Worm (Caenorhabditis elegans) whole organism, early embryonic: Measurements from ENCODE around the gene cyp-25A3.
"Not testable (repeated sequence)": the region's sequence is repeated elsewhere in the genome, so short reads cannot be mapped to it uniquely, and the experiment has no call there.

ENCODE experiments used
- B0310.2 ChIP-seq: sonication (generic microtip); optimal IDR thresholded peaks from 2 replicates; lab custom pipeline; 2016; ENCODE audit warnings: mild to moderate bottlenecking, missing genetic modification characterization, missing compliant biosample characterization
- F13C5.2 ChIP-seq: sonication (generic microtip); optimal IDR thresholded peaks from 2 replicates; lab custom pipeline; 2017; ENCODE audit warnings: mild to moderate bottlenecking, missing genetic modification characterization, inconsistent platforms, missing compliant biosample characterization
- aly-1 ChIP-seq: sonication (generic microtip); optimal IDR thresholded peaks from 2 replicates; lab custom pipeline; 2016; ENCODE audit warnings: missing genetic modification characterization, missing compliant biosample characterization
- ama-1 ChIP-seq: fragments of 150-350 bp; optimal IDR thresholded peaks from 2 replicates; lab custom pipeline; 2014
- ceh-13 ChIP-seq: fragments of 200-800 bp; sonication (Bioruptor generic); optimal IDR thresholded peaks from 2 replicates; lab custom pipeline; 2018; ENCODE audit warnings: mild to moderate bottlenecking, missing genetic modification characterization, missing compliant biosample characterization
- ceh-36 ChIP-seq: sonication (generic microtip); optimal IDR thresholded peaks from 2 replicates; lab custom pipeline; 2016; ENCODE audit warnings: missing genetic modification characterization, inconsistent platforms, missing compliant biosample characterization
- ets-7 ChIP-seq: sonication (generic microtip); optimal IDR thresholded peaks from 2 replicates; lab custom pipeline; 2016; ENCODE audit warnings: missing genotype, missing genetic modification characterization, missing compliant biosample characterization
- flt-1 ChIP-seq: fragments of 200-800 bp; sonication (Bioruptor generic); IDR thresholded peaks from 2 replicates; pipeline ENCODE4 v1.3.6; 2022; ENCODE audit warnings: missing genetic modification characterization, missing compliant biosample characterization
- hmbx-1 ChIP-seq: sonication (generic microtip); optimal IDR thresholded peaks from 2 replicates; lab custom pipeline; 2016; ENCODE audit warnings: mild to moderate bottlenecking, missing genetic modification characterization, missing compliant biosample characterization
- hmg-4 ChIP-seq: fragments of 200-800 bp; sonication (Bioruptor generic); optimal IDR thresholded peaks from 2 replicates; lab custom pipeline; 2018; ENCODE audit warnings: mild to moderate bottlenecking, missing genetic modification characterization, missing compliant biosample characterization
- hnd-1 ChIP-seq: sonication (generic microtip); optimal IDR thresholded peaks from 2 replicates; lab custom pipeline; 2016; ENCODE audit warnings: missing genetic modification characterization, missing compliant biosample characterization
- pes-1 ChIP-seq: fragments of 200-800 bp; sonication (Bioruptor generic); IDR thresholded peaks from 2 replicates; pipeline ENCODE4 v1.3.6; 2022; ENCODE audit warnings: missing genetic modification reagents, missing genetic modification characterization, missing compliant biosample characterization
- scrt-1 ChIP-seq: fragments of 200-800 bp; sonication (Bioruptor generic); IDR thresholded peaks from 2 replicates; pipeline ENCODE4 v1.3.6; 2022; ENCODE audit warnings: missing genetic modification characterization, missing compliant biosample characterization
- sea-1 ChIP-seq: fragments of 200-800 bp; sonication (Bioruptor generic); conservative IDR thresholded peaks from 2 replicates; pipeline ENCODE4 v1.3.6; 2022; ENCODE audit warnings: missing genetic modification characterization, missing compliant biosample characterization
- tbx-11 ChIP-seq: fragments of 200-800 bp; sonication (Bioruptor generic); IDR thresholded peaks from 2 replicates; pipeline ENCODE4 v1.3.6; 2022; ENCODE audit warnings: missing genetic modification characterization, missing compliant biosample characterization
- tbx-37 ChIP-seq: fragments of 200-800 bp; sonication (Bioruptor generic); conservative IDR thresholded peaks from 2 replicates; pipeline ENCODE4 v1.3.6; 2022; ENCODE audit warnings: missing genetic modification reagents, missing genetic modification characterization, missing compliant biosample characterization
- tra-4 ChIP-seq: sonication (generic microtip); optimal IDR thresholded peaks from 2 replicates; lab custom pipeline; 2017; ENCODE audit warnings: missing genetic modification characterization, missing compliant biosample characterization

The cyp-25A3 gene

DNA sequence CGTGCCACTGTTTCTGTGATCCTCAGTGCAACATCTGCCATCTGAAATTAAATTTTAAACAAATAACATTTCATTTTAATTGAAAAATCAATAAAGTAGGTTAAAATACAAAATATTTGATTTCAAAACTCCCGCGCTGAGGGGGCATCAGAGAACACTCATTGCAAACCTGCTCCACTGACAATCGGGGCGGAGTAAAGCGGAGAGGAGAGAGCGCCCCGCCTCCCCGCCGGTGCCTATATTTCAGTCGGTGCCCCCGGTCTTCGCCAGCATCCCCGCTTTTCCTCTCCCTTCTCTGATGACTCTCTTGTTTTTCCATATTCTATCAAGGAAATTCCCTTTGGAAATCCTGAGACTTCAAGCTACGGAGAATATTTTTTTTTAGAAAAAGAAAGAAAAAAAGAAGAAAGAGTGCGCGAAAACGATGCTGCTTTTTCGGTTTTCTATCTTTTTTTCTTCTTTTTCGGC lies 23.4 kb upstream of the cyp-25A3 start, which contains the start of gene brc-1:
TSS of gene brc-1 (minus strand) at position 51 of the 468 bp plus-strand sequence.
- TF ChIP-seq F13C5.2 (peak; percentile 84), tra-4 (tag; lab: Kevin White, UChicago) (no peak), pes-1 (GFP tag; lab: Robert Waterston, UW) (0 out of 2 replicates have a peak, but pooled peaks have one; percentile 31), tbx-37 (GFP tag; lab: Robert Waterston, UW) (no peak), aly-1 (tag; lab: Kevin White, UChicago) (no peak), sea-1 (GFP tag; lab: Robert Waterston, UW) (peak; percentile 48; the same call in 1 of the 2 replicates), ceh-13 (GFP tag; lab: Kevin White, UChicago) (no peak), flt-1 (GFP tag; lab: Robert Waterston, UW) (peak; percentile 32; the same call in 1 of the 2 replicates), B0310.2 (peak; percentile 31), tbx-11 (no peak), ceh-36 (tag; lab: Kevin White, UChicago) (no peak), hmg-4 (GFP tag; lab: Kevin White, UChicago) (peak; percentile 53)

DNA sequence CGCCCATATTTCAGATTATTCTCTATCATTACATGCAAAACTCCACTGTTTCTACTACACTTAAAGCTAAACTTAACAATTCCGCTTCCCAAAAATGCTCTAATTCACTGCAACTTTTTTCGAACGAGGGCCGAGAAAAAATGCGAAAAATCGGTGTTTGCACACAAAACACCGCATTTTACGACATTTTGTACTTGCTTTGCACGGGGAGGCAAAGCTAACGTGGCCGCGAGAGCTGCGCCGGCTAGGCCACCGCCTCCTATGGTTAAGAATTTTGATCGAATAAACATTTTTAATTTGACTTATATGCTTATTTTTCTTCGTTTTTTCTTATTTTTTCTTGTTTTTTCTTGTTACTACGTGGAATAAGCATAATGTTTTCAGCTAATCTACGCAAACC lies 15.3 kb upstream of the cyp-25A3 start:
- TF ChIP-seq tbx-37 (GFP tag; lab: Robert Waterston, UW) (peak; percentile 63), scrt-1 (0 out of 2 replicates have a peak, but pooled peaks have one; percentile 47)

DNA sequence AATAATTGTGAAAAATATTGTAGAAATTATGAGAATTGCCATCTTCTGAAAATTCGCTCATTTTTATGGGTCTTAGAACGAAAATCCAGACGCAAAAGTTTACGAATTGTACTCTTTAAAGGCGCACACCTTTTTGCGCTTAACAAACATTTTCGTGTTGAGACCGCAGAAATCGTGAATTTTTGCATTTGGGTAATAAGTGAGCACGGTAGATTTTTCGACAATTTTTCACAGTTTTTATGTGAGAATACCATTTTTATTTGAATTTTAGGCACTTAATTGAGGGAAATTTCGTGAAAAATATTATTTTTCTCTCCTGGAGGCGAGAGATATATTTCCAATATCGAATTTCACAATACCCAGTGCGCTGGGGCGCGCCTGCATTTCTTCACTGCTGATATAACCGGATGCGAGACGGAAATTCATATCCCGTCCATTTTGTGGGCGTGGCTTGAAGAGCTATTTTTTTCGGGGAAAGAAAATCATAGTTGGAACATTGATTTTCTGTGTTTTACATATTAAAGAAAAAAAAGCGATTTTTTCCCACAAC lies 12.6 kb upstream of the cyp-25A3 start, which contains the start of gene cyp-25A4:
TSS of gene cyp-25A4 (minus strand) at position 51 of the 550 bp plus-strand sequence.
- not testable (repeated sequence) for TF ChIP-seq F13C5.2; ets-7 (tag; lab: Kevin White, UChicago); ceh-13 (GFP tag; lab: Kevin White, UChicago)

DNA sequence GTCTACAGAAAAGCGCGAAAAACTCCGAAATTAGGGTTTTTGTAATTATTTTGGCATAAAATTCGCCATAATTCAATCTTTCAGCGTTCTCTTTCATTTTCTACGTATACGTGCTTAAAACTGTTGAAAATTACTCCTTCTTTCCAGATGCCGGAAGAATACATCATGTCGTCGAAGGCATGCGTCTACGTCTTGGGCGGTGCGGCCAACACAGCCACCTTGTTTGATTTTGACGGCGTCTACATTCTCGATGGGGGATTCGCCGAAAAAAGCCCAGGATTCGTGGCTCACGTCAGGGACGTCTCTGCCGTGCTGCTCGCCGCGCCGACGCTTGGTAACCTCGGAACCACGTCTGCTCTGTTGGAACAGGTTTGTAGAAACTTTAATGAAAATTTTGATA lies 5.2 kb upstream of the cyp-25A3 start, which contains the start of gene maph-1.3:
TSS of gene maph-1.3 (plus strand) at position 148 of the 400 bp plus-strand sequence.
- not testable (repeated sequence) for TF ChIP-seq F13C5.2; tbx-37 (GFP tag; lab: Robert Waterston, UW); B0310.2

DNA sequence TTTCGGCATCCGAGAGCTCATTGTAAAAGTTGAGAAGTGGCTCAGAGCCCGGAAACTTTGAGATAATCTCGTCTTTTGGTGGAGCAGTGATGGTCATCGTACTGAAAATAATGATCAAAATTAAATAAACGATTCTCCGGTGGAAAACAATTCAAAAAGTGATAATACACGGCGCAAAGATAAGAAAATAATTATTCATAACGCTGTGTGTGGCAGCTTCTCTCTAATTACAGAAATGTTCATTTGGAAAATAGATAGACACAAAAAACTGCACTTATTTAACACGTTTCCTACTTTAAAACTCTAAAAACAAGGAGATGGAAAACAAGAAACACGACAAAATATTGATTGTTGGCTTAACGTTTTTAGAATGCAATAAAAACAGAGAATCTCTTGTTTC lies 4.0 kb upstream of the cyp-25A3 start, which contains the start of gene C36A4.4:
TSS of gene C36A4.4 (minus strand) at position 101 of the 400 bp plus-strand sequence.
- not testable (repeated sequence) for TF ChIP-seq F13C5.2; tbx-11; aly-1 (tag; lab: Kevin White, UChicago)

DNA sequence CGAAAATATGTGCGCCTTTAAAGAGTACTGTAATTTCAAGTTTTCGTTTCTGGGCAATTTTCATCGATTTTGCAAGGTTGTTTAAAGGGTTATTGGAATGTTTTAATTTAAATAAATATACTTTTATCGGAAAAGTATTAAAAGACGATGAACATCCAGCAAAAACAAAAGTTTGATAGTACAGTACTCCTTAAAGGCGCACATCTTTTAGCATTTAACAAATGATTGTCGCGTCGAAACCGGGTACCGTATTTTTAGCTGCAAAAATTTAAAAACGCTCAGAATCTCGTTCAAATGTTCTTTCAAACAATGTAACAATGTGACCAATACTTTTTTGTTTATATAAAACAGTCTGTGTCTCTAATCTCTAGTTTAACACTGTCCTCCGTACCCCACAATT lies 744 bp upstream of the cyp-25A3 start, which contains the start of gene C36A4.11:
TSS of gene C36A4.11 (plus strand) at position 301 of the 400 bp plus-strand sequence.
- TF ChIP-seq hnd-1 (tag; lab: Kevin White, UChicago); tbx-37 (GFP tag; lab: Robert Waterston, UW); pes-1 (GFP tag; lab: Robert Waterston, UW): not testable (repeated sequence)

DNA sequence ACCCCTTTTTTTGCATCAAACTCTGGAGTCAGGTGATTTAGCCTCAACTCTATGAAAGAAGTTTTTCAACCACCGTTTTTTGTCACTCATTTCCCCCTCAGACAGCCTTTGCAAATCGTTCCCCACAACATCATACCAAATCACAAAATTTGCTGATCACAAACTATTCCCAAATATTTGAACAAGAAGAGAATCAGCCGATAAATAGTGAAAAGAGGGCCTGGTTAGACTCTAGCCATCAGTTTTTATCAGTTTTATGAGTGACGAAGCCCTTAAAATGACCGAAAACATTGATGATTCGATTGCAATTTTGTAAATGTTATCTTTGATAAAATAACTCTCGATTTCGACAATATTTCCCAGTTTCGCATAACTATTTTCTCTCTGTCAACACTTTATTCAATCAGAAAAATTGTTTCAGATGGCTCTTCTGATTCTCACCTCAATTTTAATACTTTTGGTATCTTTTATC lies 4.7 kb downstream of the cyp-25A3 start, which contains the start of gene cyp-25A2:
TSS of gene cyp-25A2 (plus strand) at position 422 of the 472 bp plus-strand sequence.
- no peak for TF ChIP-seq sea-1 (GFP tag; lab: Robert Waterston, UW)
- TF ChIP-seq flt-1 (GFP tag; lab: Robert Waterston, UW): no peak
- TF ChIP-seq aly-1 (tag; lab: Kevin White, UChicago): no peak
- no peak for TF ChIP-seq ama-1

DNA sequence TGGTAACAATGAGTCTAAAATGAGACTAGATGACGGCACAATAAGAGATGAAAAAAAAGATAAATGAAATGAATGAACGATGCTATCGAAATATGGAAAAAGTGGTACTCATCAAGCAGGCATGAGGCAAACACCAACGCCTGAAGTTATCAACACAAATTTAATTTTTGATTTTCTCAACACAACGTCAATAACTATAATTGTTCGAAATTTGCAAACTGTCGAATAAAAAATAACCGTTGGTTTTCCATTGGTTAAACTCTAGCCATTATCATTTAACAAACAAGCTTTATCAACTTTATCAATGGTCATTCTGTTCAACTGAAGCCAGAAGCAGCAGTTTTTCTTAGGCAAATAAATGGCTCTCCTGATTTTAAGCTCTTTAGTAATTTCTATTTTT lies 7.2 kb downstream of the cyp-25A3 start, which contains the start of gene cyp-25A1:
TSS of gene cyp-25A1 (plus strand) at position 301 of the 400 bp plus-strand sequence.
- TF ChIP-seq sea-1 (GFP tag; lab: Robert Waterston, UW) (no peak), hmg-4 (GFP tag; lab: Kevin White, UChicago) (no peak), pes-1 (GFP tag; lab: Robert Waterston, UW) (no peak), hmbx-1 (tag; lab: Kevin White, UChicago) (no peak), ama-1 (no peak), scrt-1 (no peak), aly-1 (tag; lab: Kevin White, UChicago) (no peak), F13C5.2 (no peak), ceh-13 (GFP tag; lab: Kevin White, UChicago) (no peak), ceh-36 (tag; lab: Kevin White, UChicago) (no peak), flt-1 (GFP tag; lab: Robert Waterston, UW) (no peak), ets-7 (tag; lab: Kevin White, UChicago) (no peak)

DNA sequence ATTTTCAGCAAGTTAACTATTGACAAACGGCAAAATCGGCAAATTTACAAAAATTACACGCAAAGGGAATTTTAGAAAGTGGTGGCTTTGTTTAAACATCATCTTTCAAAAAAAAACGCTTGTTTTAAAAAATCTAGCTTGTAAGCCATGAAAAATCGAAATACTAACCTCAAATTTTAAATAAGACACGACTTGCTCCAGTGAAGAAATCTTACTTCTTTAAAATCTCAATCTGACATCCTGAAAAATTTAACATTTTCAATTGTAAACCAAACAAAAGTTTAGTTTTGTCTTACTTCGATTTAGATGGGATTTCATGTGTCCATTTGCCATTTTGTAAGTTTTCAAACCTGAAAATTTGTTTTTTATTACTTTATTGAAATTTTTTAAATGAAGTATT lies 7.7 kb downstream of the cyp-25A3 start:
- TF ChIP-seq ceh-13 (GFP tag; lab: Kevin White, UChicago) (no peak), ceh-36 (tag; lab: Kevin White, UChicago) (no peak), hmbx-1 (tag; lab: Kevin White, UChicago) (no peak), ets-7 (tag; lab: Kevin White, UChicago) (no peak), scrt-1 (no peak), ama-1 (no peak), tbx-11 (no peak), hmg-4 (GFP tag; lab: Kevin White, UChicago) (no peak), sea-1 (GFP tag; lab: Robert Waterston, UW) (no peak), B0310.2 (no peak), aly-1 (tag; lab: Kevin White, UChicago) (no peak), flt-1 (GFP tag; lab: Robert Waterston, UW) (no peak)
